Worm (Caenorhabditis elegans): ENCODE data around the gene srh-115.

- TF ChIP-seq nhr-12 (tag; optimal IDR thresholded peaks at IDR 0.05) (no peak), unc-30 (tag; optimal IDR thresholded peaks at IDR 0.05) (no peak)
Observed at ce11 chrV:17284159-17284558, 28.6 kb downstream of the srh-115 start.
